Fruit fly (Drosophila melanogaster): ENCODE data around the gene Reepl1.

The Reepl1 gene

dm6 chrX:11619617-11620016, 47.1 kb downstream of the Reepl1 start:
- TF ChIP-seq spab (GFP tag; optimal IDR thresholded peaks at IDR 0.05): no peak
- TF ChIP-seq CG11294 (GFP tag; IDR thresholded peaks at IDR 0.05): no peak
- no peak for TF ChIP-seq Sox102F (GFP tag; optimal IDR thresholded peaks at IDR 0.05)
- TF ChIP-seq eg (GFP tag; IDR thresholded peaks at IDR 0.05): no peak
- no peak for TF ChIP-seq topi (GFP tag; optimal IDR thresholded peaks at IDR 0.05)
- no peak for TF ChIP-seq CG31627 (GFP tag; optimal IDR thresholded peaks at IDR 0.05)
- no peak for TF ChIP-seq cyc (GFP tag; optimal IDR thresholded peaks at IDR 0.05)
- no peak for TF ChIP-seq CG11902 (GFP tag; optimal IDR thresholded peaks at IDR 0.05)
- TF ChIP-seq CG3919 (GFP tag; optimal IDR thresholded peaks at IDR 0.05): no peak
- no peak for TF ChIP-seq Eip78C (GFP tag)
- TF ChIP-seq CG6163 (GFP tag; IDR thresholded peaks at IDR 0.05): no peak
- no peak for TF ChIP-seq Hr4 (GFP tag; optimal IDR thresholded peaks at IDR 0.05)
- TF ChIP-seq vri (GFP tag; optimal IDR thresholded peaks at IDR 0.05): no peak
- no peak for TF ChIP-seq CG34406 (GFP tag; optimal IDR thresholded peaks at IDR 0.05)
- no peak for TF ChIP-seq Sox15 (GFP tag; optimal IDR thresholded peaks at IDR 0.05)
- no peak for TF ChIP-seq Hr39 (GFP tag; optimal IDR thresholded peaks at IDR 0.05)
- no peak for TF ChIP-seq ss (GFP tag; optimal IDR thresholded peaks at IDR 0.05)
- TF ChIP-seq Lpt (GFP tag; optimal IDR thresholded peaks at IDR 0.05): no peak

dm6 chrX:11620527-11620926, 48.0 kb downstream of the Reepl1 start:
- TF ChIP-seq Sox15 (GFP tag; optimal IDR thresholded peaks at IDR 0.05) (no peak), CG3919 (GFP tag; optimal IDR thresholded peaks at IDR 0.05) (no peak), Ets21C (GFP tag; optimal IDR thresholded peaks at IDR 0.05) (no peak), CG6792 (GFP tag; optimal IDR thresholded peaks at IDR 0.05) (no peak), svp (GFP tag) (no peak), CG11294 (GFP tag; IDR thresholded peaks at IDR 0.05) (no peak), CG1621 (tag; optimal IDR thresholded peaks at IDR 0.05) (no peak), fd59A (GFP tag; optimal IDR thresholded peaks at IDR 0.05) (no peak), CG11902 (GFP tag; optimal IDR thresholded peaks at IDR 0.05) (no peak), CG6163 (GFP tag; IDR thresholded peaks at IDR 0.05) (no peak), Hr38 (GFP tag; optimal IDR thresholded peaks at IDR 0.05) (no peak), Eip75B (GFP tag; optimal IDR thresholded peaks at IDR 0.05) (no peak), CG6808 (GFP tag; optimal IDR thresholded peaks at IDR 0.05) (no peak), Lpt (GFP tag; optimal IDR thresholded peaks at IDR 0.05) (no peak), OdsH (GFP tag; optimal IDR thresholded peaks at IDR 0.05) (no peak), CG6276 (GFP tag; optimal IDR thresholded peaks at IDR 0.05) (no peak), acj6 (GFP tag; optimal IDR thresholded peaks at IDR 0.05) (no peak)

dm6 chrX:11621315-11621865, 48.9 kb downstream of the Reepl1 start:
- TF ChIP-seq ss (GFP tag; optimal IDR thresholded peaks at IDR 0.05): no peak
- no peak for TF ChIP-seq Ets96B (tag; optimal IDR thresholded peaks at IDR 0.05)
- no peak for TF ChIP-seq CG6276 (GFP tag; optimal IDR thresholded peaks at IDR 0.05)
- no peak for TF ChIP-seq Lpt (GFP tag; optimal IDR thresholded peaks at IDR 0.05)
- no peak for TF ChIP-seq net (GFP tag; optimal IDR thresholded peaks at IDR 0.05)
- TF ChIP-seq Met (GFP tag; optimal IDR thresholded peaks at IDR 0.05): no peak
- TF ChIP-seq Sox102F (GFP tag; optimal IDR thresholded peaks at IDR 0.05): no peak
- TF ChIP-seq Blimp-1 (GFP tag; optimal IDR thresholded peaks at IDR 0.05): no peak
- TF ChIP-seq OdsH (GFP tag; optimal IDR thresholded peaks at IDR 0.05): no peak
- no peak for TF ChIP-seq CG4318 (GFP tag; optimal IDR thresholded peaks at IDR 0.05)
- TF ChIP-seq fkh (GFP tag; optimal IDR thresholded peaks at IDR 0.05): no peak
- no peak for TF ChIP-seq CG34406 (GFP tag; optimal IDR thresholded peaks at IDR 0.05)
- no peak for TF ChIP-seq Ets21C (GFP tag; optimal IDR thresholded peaks at IDR 0.05)
- no peak for TF ChIP-seq CG15336 (GFP tag; IDR thresholded peaks at IDR 0.05)
- no peak for TF ChIP-seq Eip75B (GFP tag; optimal IDR thresholded peaks at IDR 0.05)

Data from whole organism, prepupa.